Fruit fly (Drosophila melanogaster): ENCODE results near the gene Fbxl7.

- TF ChIP-seq HLH106 (tag; optimal IDR thresholded peaks at IDR 0.05) (no peak), Dfd (GFP tag; optimal IDR thresholded peaks at IDR 0.05) (no peak)
These were observed 4.6 kb downstream of the Fbxl7 start, which contains the start of gene CG34276 for dm6 chr3R:15925329-15925728.

All from whole organism, wandering third instar larva.